Fruit fly (Drosophila melanogaster): ENCODE measurements around the gene Traf6.

Traf6 gene

dm6 chrX:8157294-8157693, at the start of gene Traf6, which contains the start of gene GIIIspla2 (continued):
- TF ChIP-seq usp (GFP tag; optimal IDR thresholded peaks at IDR 0.05) (no peak), Hr3 (GFP tag; optimal IDR thresholded peaks at IDR 0.05) (peak; percentile 78), disco-r (GFP tag; optimal IDR thresholded peaks at IDR 0.05) (peak; percentile 31), sd (tag; optimal IDR thresholded peaks at IDR 0.05) (no peak), mam (GFP tag; optimal IDR thresholded peaks at IDR 0.05) (peak; percentile 79), Ssrp (tag; optimal IDR thresholded peaks at IDR 0.05) (peak; percentile 72), seq (GFP tag; IDR thresholded peaks at IDR 0.05) (peak; percentile 56), CG14441 (GFP tag; IDR thresholded peaks at IDR 0.05) (peak; percentile 78), CG34224 (GFP tag; IDR thresholded peaks at IDR 0.05; ENCODE audit: partially characterized antibody) (no peak), CkIIα-i1 (GFP tag; IDR thresholded peaks at IDR 0.05) (no peak), dmrt99B (tag; optimal IDR thresholded peaks at IDR 0.05) (no peak), Scr (GFP tag; IDR thresholded peaks at IDR 0.05; ENCODE audit: partially characterized antibody) (peak; percentile 49), Hsf (GFP tag; optimal IDR thresholded peaks at IDR 0.05) (peak; percentile 70), zen2 (GFP tag; IDR thresholded peaks at IDR 0.05; ENCODE audit: partially characterized antibody) (no peak), pzg (GFP tag; optimal IDR thresholded peaks at IDR 0.05) (peak; percentile 67), sob (GFP tag; IDR thresholded peaks at IDR 0.05) (peak; percentile 85), Sox100B (GFP tag; optimal IDR thresholded peaks at IDR 0.05) (no peak), CG18011 (GFP tag; optimal IDR thresholded peaks at IDR 0.05) (peak; percentile 67), CG17612 (GFP tag; IDR thresholded peaks at IDR 0.05) (peak; percentile 27; the same call in 1 of the 2 replicates), chif (GFP tag; optimal IDR thresholded peaks at IDR 0.05) (peak; percentile 55 to 61), pfk (GFP tag; optimal IDR thresholded peaks at IDR 0.05) (no peak), NC2α (GFP tag; optimal IDR thresholded peaks at IDR 0.05) (no peak), fu2 (GFP tag; optimal IDR thresholded peaks at IDR 0.05) (peak; percentile 78), luna (GFP tag; optimal IDR thresholded peaks at IDR 0.05) (no peak), kah (GFP tag; optimal IDR thresholded peaks at IDR 0.05) (no peak), CG6272 (GFP tag; IDR thresholded peaks at IDR 0.05) (peak; percentile 67), CG3281 (GFP tag; optimal IDR thresholded peaks at IDR 0.05) (peak; percentile 74), Dip2 (GFP tag; IDR thresholded peaks at IDR 0.05) (no peak), ttk (GFP tag; IDR thresholded peaks at IDR 0.05) (peak; percentile 61), unc-4 (GFP tag; IDR thresholded peaks at IDR 0.05; ENCODE audit: partially characterized antibody) (0 out of 2 replicates have a peak, but pooled peaks have one; percentile 25), CG7556 (GFP tag; optimal IDR thresholded peaks at IDR 0.05) (peak; percentile 63), B-H1 (GFP tag; IDR thresholded peaks at IDR 0.05) (peak; percentile 59), CG31365 (tag; optimal IDR thresholded peaks at IDR 0.05) (no peak), CG13775 (GFP tag; optimal IDR thresholded peaks at IDR 0.05) (peak; percentile 78), CG6175 (GFP tag; IDR thresholded peaks at IDR 0.05) (no peak), NfI (GFP tag; optimal IDR thresholded peaks at IDR 0.05) (peak; percentile 80), Kr (GFP tag; optimal IDR thresholded peaks at IDR 0.05) (no peak), Myb (GFP tag; optimal IDR thresholded peaks at IDR 0.05) (peak; percentile 63), Gsc (GFP tag; IDR thresholded peaks at IDR 0.05) (peak; percentile 37; the same call in 1 of the 2 replicates), abd-A (tag; optimal IDR thresholded peaks at IDR 0.05) (no peak), bab2 (GFP tag; optimal IDR thresholded peaks at IDR 0.05) (peak; percentile 74), CG8089 (GFP tag; optimal IDR thresholded peaks at IDR 0.05) (peak; percentile 53), ap (GFP tag; IDR thresholded peaks at IDR 0.05) (peak; percentile 52), Doc3 (GFP tag; IDR thresholded peaks at IDR 0.05; ENCODE audit: partially characterized antibody) (no peak), lilli (GFP tag; optimal IDR thresholded peaks at IDR 0.05) (peak; percentile 76), al (GFP tag; IDR thresholded peaks at IDR 0.05) (peak; percentile 73), CG4404 (GFP tag; IDR thresholded peaks at IDR 0.05) (peak; percentile 66), CG11695 (GFP tag; IDR thresholded peaks at IDR 0.05) (peak; percentile 72; the same call in 2 of the 3 replicates), CG12769 (tag; optimal IDR thresholded peaks at IDR 0.05) (no peak), Hr78 (GFP tag; optimal IDR thresholded peaks at IDR 0.05) (no peak), nom (GFP tag; optimal IDR thresholded peaks at IDR 0.05) (peak; percentile 68)

All from whole organism, embryonic.